Worm (Caenorhabditis elegans) whole organism, L2 larva: Measurements from ENCODE around the gene mam-1.

Source experiments
- C34F6.9 ChIP-seq: fragments of 150-350 bp; optimal IDR thresholded peaks from 2 replicates; lab custom pipeline; 2014; ENCODE audit warnings: missing biosample characterization, missing genetic modification characterization
- F13H6.1 ChIP-seq: sonication (generic microtip); optimal IDR thresholded peaks from 2 replicates; lab custom pipeline; 2016; ENCODE audit warnings: missing genetic modification characterization, missing compliant biosample characterization
- R02D3.7 ChIP-seq: fragments of 150-350 bp; optimal IDR thresholded peaks from 2 replicates; lab custom pipeline; 2014; ENCODE audit warnings: missing biosample characterization, missing genetic modification characterization
- Y55F3AM.14 ChIP-seq: fragments of 200-800 bp; sonication (Bioruptor generic); optimal IDR thresholded peaks from 2 replicates; lab custom pipeline; 2018; ENCODE audit warnings: mild to moderate bottlenecking, missing genetic modification characterization, missing compliant biosample characterization
- ZK546.5 ChIP-seq: sonication (generic microtip); optimal IDR thresholded peaks from 2 replicates; lab custom pipeline; 2017; ENCODE audit warnings: missing biosample characterization, missing genetic modification characterization
- alr-1 ChIP-seq: fragments of 150-350 bp; optimal IDR thresholded peaks from 2 replicates; lab custom pipeline; 2014; ENCODE audit warnings: missing biosample characterization, missing genetic modification characterization
- aly-2 ChIP-seq: fragments of 150-350 bp; optimal IDR thresholded peaks from 2 replicates; lab custom pipeline; 2014; ENCODE audit warnings: missing biosample characterization, missing genetic modification characterization
- ama-1 ChIP-seq: fragments of 150-350 bp; optimal IDR thresholded peaks from 2 replicates; lab custom pipeline; 2018; ENCODE audit warnings: inconsistent platforms
- blmp-1 ChIP-seq: sonication (generic microtip); optimal IDR thresholded peaks from 2 replicates; lab custom pipeline; 2017; ENCODE audit warnings: missing genetic modification characterization, mild to moderate bottlenecking, missing compliant biosample characterization, antibody characterized with exemption, moderate library complexity; ENCODE audit not compliant: insufficient read depth
- ceh-16 ChIP-seq: fragments of 150-350 bp; optimal IDR thresholded peaks from 2 replicates; lab custom pipeline; 2014; ENCODE audit warnings: missing biosample characterization, missing genetic modification characterization
- ceh-82 ChIP-seq: fragments of 150-350 bp; optimal IDR thresholded peaks from 2 replicates; lab custom pipeline; 2014; ENCODE audit warnings: missing biosample characterization, missing genetic modification characterization
- crh-2 ChIP-seq: sonication (generic microtip); optimal IDR thresholded peaks from 2 replicates; lab custom pipeline; 2017; ENCODE audit warnings: missing biosample characterization, missing genetic modification characterization
- dmd-4 ChIP-seq: sonication (generic microtip); optimal IDR thresholded peaks from 2 replicates; lab custom pipeline; 2017; ENCODE audit warnings: missing biosample characterization, missing genetic modification characterization
- egl-27 ChIP-seq: sonication (generic microtip); optimal IDR thresholded peaks from 3 replicates; lab custom pipeline; 2017; ENCODE audit warnings: missing biosample characterization, missing genetic modification reagents, missing genetic modification characterization
- elt-1 ChIP-seq: fragments of 150-350 bp; optimal IDR thresholded peaks from 2 replicates; lab custom pipeline; 2014; ENCODE audit warnings: missing biosample characterization, missing genetic modification characterization
- elt-3 ChIP-seq: sonication (generic microtip); optimal IDR thresholded peaks from 2 replicates; lab custom pipeline; 2017; ENCODE audit warnings: missing biosample characterization, missing genetic modification characterization
- fos-1 ChIP-seq: fragments of 150-350 bp; optimal IDR thresholded peaks from 2 replicates; lab custom pipeline; 2014; ENCODE audit warnings: missing biosample characterization, missing genetic modification characterization
- gmeb-1 ChIP-seq: fragments of 150-350 bp; optimal IDR thresholded peaks from 2 replicates; lab custom pipeline; 2014; ENCODE audit warnings: missing biosample characterization, missing genetic modification characterization
- lin-11 ChIP-seq: fragments of 150-350 bp; sonication (generic microtip); optimal IDR thresholded peaks from 2 replicates; lab custom pipeline; 2014; ENCODE audit warnings: missing biosample characterization, missing genetic modification characterization, inconsistent platforms, mixed read lengths
- lin-13 ChIP-seq: fragments of 150-350 bp; optimal IDR thresholded peaks from 2 replicates; lab custom pipeline; 2014; ENCODE audit warnings: missing biosample characterization, missing genetic modification reagents, missing genetic modification characterization
- lin-39 ChIP-seq: fragments of 150-350 bp; optimal IDR thresholded peaks from 2 replicates; lab custom pipeline; 2014; ENCODE audit warnings: missing biosample characterization, missing genetic modification reagents, missing genetic modification characterization
- lsy-2 ChIP-seq, 2 experiments: fragments of 150-350 bp in 1 of 2; sonication (generic microtip) in 1 of 2; optimal IDR thresholded peaks; 2 replicates each; lab custom pipeline; 2014 to 2017; ENCODE audit warnings: missing biosample characterization in 2 of 2, missing genetic modification characterization in 2 of 2
- mab-5 ChIP-seq: fragments of 150-350 bp; optimal IDR thresholded peaks from 2 replicates; lab custom pipeline; 2014; ENCODE audit warnings: missing biosample characterization, missing genetic modification characterization
- mbf-1 ChIP-seq: sonication (generic microtip); optimal IDR thresholded peaks from 2 replicates; lab custom pipeline; 2017; ENCODE audit warnings: missing biosample characterization, missing genetic modification characterization
- mdl-1 ChIP-seq, 2 experiments: fragments of 150-350 bp in 1 of 2; sonication (generic microtip) in 1 of 2; optimal IDR thresholded peaks; 2 replicates each; lab custom pipeline; 2017; ENCODE audit warnings: missing biosample characterization in 2 of 2, missing genetic modification characterization in 2 of 2
- nhr-10 ChIP-seq: sonication (generic microtip); optimal IDR thresholded peaks from 2 replicates; lab custom pipeline; 2017; ENCODE audit warnings: missing biosample characterization, missing genetic modification characterization
- nhr-11 ChIP-seq: fragments of 150-350 bp; optimal IDR thresholded peaks from 2 replicates; lab custom pipeline; 2014; ENCODE audit warnings: missing biosample characterization, missing genetic modification characterization
- nhr-12 ChIP-seq: fragments of 150-350 bp; optimal IDR thresholded peaks from 2 replicates; lab custom pipeline; 2014; ENCODE audit warnings: missing biosample characterization, missing genetic modification characterization
- nhr-129 ChIP-seq: fragments of 150-350 bp; optimal IDR thresholded peaks from 2 replicates; lab custom pipeline; 2014; ENCODE audit warnings: missing biosample characterization, missing genetic modification characterization
- nhr-21 ChIP-seq: fragments of 150-350 bp; optimal IDR thresholded peaks from 2 replicates; lab custom pipeline; 2014; ENCODE audit warnings: missing biosample characterization, missing genetic modification characterization
- nhr-23 ChIP-seq: fragments of 150-350 bp; optimal IDR thresholded peaks from 2 replicates; lab custom pipeline; 2014; ENCODE audit warnings: missing biosample characterization, missing genetic modification reagents, missing genetic modification characterization
- nhr-237 ChIP-seq: fragments of 150-350 bp; optimal IDR thresholded peaks from 2 replicates; lab custom pipeline; 2014; ENCODE audit warnings: missing biosample characterization, missing genetic modification characterization
- nhr-25 ChIP-seq: fragments of 150-350 bp; sonication (generic microtip); optimal IDR thresholded peaks from 3 replicates; lab custom pipeline; 2014; ENCODE audit warnings: missing biosample characterization, missing genetic modification characterization
- nhr-6 ChIP-seq: fragments of 150-350 bp; optimal IDR thresholded peaks from 2 replicates; lab custom pipeline; 2014; ENCODE audit warnings: missing biosample characterization, missing genetic modification characterization
- nhr-77 ChIP-seq: fragments of 150-350 bp; optimal IDR thresholded peaks from 2 replicates; lab custom pipeline; 2014; ENCODE audit warnings: missing biosample characterization, missing genetic modification characterization
- peb-1 ChIP-seq: fragments of 150-350 bp; optimal IDR thresholded peaks from 2 replicates; lab custom pipeline; 2014; ENCODE audit warnings: missing biosample characterization, missing genetic modification characterization
- sem-4 ChIP-seq: fragments of 150-350 bp; optimal IDR thresholded peaks from 2 replicates; lab custom pipeline; 2014; ENCODE audit warnings: missing biosample characterization, missing genetic modification reagents, missing genetic modification characterization
- skn-1 ChIP-seq: sonication (generic microtip); optimal IDR thresholded peaks from 2 replicates; lab custom pipeline; 2017; ENCODE audit warnings: missing biosample characterization, missing genetic modification characterization
- sma-3 ChIP-seq: sonication (generic microtip); optimal IDR thresholded peaks from 2 replicates; lab custom pipeline; 2016; ENCODE audit warnings: missing genetic modification reagents, missing genetic modification characterization, missing compliant biosample characterization
- sma-9 ChIP-seq, 2 experiments: fragments of 150-350 bp in 1 of 2; sonication (generic microtip) in 1 of 2; optimal IDR thresholded peaks; 2 replicates each; lab custom pipeline; 2014 to 2016; ENCODE audit warnings: missing genetic modification characterization in 2 of 2, mild to moderate bottlenecking in 1 of 2, missing biosample characterization in 1 of 2, missing compliant biosample characterization in 1 of 2, missing genetic modification reagents in 1 of 2, moderate library complexity in 1 of 2
- snpc-4 ChIP-seq: fragments of 150-350 bp; optimal IDR thresholded peaks from 2 replicates; lab custom pipeline; 2014; ENCODE audit warnings: missing biosample characterization, missing genetic modification characterization
- unc-39 ChIP-seq: fragments of 150-350 bp; optimal IDR thresholded peaks from 2 replicates; lab custom pipeline; 2014; ENCODE audit warnings: missing biosample characterization, missing genetic modification characterization
- unc-55 ChIP-seq: fragments of 150-350 bp; sonication (generic microtip); optimal IDR thresholded peaks from 3 replicates; lab custom pipeline; 2014; ENCODE audit warnings: missing biosample characterization, missing genetic modification reagents, missing genetic modification characterization
- unc-62 ChIP-seq: fragments of 150-350 bp; optimal IDR thresholded peaks from 2 replicates; lab custom pipeline; 2014; ENCODE audit warnings: missing biosample characterization, missing genetic modification reagents, missing genetic modification characterization
- zag-1 ChIP-seq: fragments of 150-350 bp; optimal IDR thresholded peaks from 2 replicates; lab custom pipeline; 2014; ENCODE audit warnings: missing biosample characterization, missing genetic modification characterization
- ztf-1 ChIP-seq: fragments of 200-800 bp; sonication (Bioruptor generic); conservative IDR thresholded peaks from 2 replicates; pipeline ENCODE4 v1.3.6; 2022; ENCODE audit warnings: missing genetic modification characterization, missing compliant biosample characterization
- ztf-11 ChIP-seq: sonication (generic microtip); optimal IDR thresholded peaks from 2 replicates; lab custom pipeline; 2017; ENCODE audit warnings: missing biosample characterization, missing genetic modification characterization
- ztf-4 ChIP-seq: fragments of 150-350 bp; optimal IDR thresholded peaks from 2 replicates; lab custom pipeline; 2014; ENCODE audit warnings: missing biosample characterization, missing genetic modification characterization

Gene mam-1

ce11 chrX:924495-925008, 36.4 kb upstream of the mam-1 start, which contains the start of the genes pifk-1 and tbc-11:
TSS of gene pifk-1 (minus strand) at chrX:924511.
TSS of gene tbc-11 (plus strand) at chrX:924958.
- TF ChIP-seq alr-1 = no peak
- peak; percentile 78 for TF ChIP-seq fos-1 (tag; lab: Kevin White, UChicago)
- TF ChIP-seq sem-4 (tag; lab: Kevin White, UChicago) = peak; percentile 15
- no peak for TF ChIP-seq ZK546.5 (tag; lab: Kevin White, UChicago)
- TF ChIP-seq blmp-1 (tag; lab: Kevin White, UChicago) = no peak
- TF ChIP-seq lin-39 (tag; lab: Kevin White, UChicago) = no peak
- TF ChIP-seq mbf-1 (tag; lab: Kevin White, UChicago) = no peak
- TF ChIP-seq ztf-11 (tag; lab: Kevin White, UChicago) = no peak
- TF ChIP-seq gmeb-1 (tag; lab: Kevin White, UChicago) = no peak
- no peak for TF ChIP-seq skn-1 (tag; lab: Kevin White, UChicago)
- TF ChIP-seq ceh-16 = no peak
- no peak for TF ChIP-seq unc-62 (GFP tag; lab: Kevin White, UChicago)
- TF ChIP-seq mab-5 (tag; lab: Kevin White, UChicago) = no peak
- TF ChIP-seq nhr-10 (tag; lab: Kevin White, UChicago) = no peak
- peak; percentile 78 for TF ChIP-seq nhr-129 (tag; lab: Kevin White, UChicago)
- no peak for TF ChIP-seq snpc-4
- no peak for TF ChIP-seq dmd-4 (tag; lab: Kevin White, UChicago)
- TF ChIP-seq R02D3.7 (tag; lab: Kevin White, UChicago) = no peak
- TF ChIP-seq elt-1 = no peak
- no peak for TF ChIP-seq Y55F3AM.14 (GFP tag; lab: Kevin White, UChicago)
- TF ChIP-seq nhr-25 (tag; lab: Kevin White, UChicago) = peak; percentile 11
- TF ChIP-seq unc-39 (tag; lab: Kevin White, UChicago) = no peak
- peak; percentile 55 for TF ChIP-seq C34F6.9 (tag; lab: Kevin White, UChicago)
- no peak for TF ChIP-seq nhr-12 (tag; lab: Kevin White, UChicago)
- peak; percentile 21 for TF ChIP-seq nhr-21
- no peak for TF ChIP-seq ceh-82
- TF ChIP-seq elt-3 (tag; lab: Kevin White, UChicago) = no peak
- no peak for TF ChIP-seq ama-1 (lab: Kevin White, UChicago)
- TF ChIP-seq nhr-77 (tag; lab: Kevin White, UChicago) = no peak
- TF ChIP-seq egl-27 (tag; lab: Kevin White, UChicago) = peak; percentile 30
- no peak for TF ChIP-seq lin-11
- TF ChIP-seq ztf-1 (GFP tag; lab: Robert Waterston, UW) = no peak
- TF ChIP-seq crh-2 (tag; lab: Kevin White, UChicago) = peak; percentile 70
- no peak for TF ChIP-seq ztf-4 (tag; lab: Kevin White, UChicago)
- TF ChIP-seq lsy-2 (tag; optimal IDR thresholded peaks at IDR 0.05; lab: Kevin White, UChicago) = peak in 1 of 2 experiments; percentile 64
- TF ChIP-seq nhr-23 (tag; lab: Kevin White, UChicago) = no peak
- no peak for TF ChIP-seq lin-13 (GFP tag; lab: Kevin White, UChicago)
- no peak for TF ChIP-seq aly-2 (tag; lab: Kevin White, UChicago)
- no peak for TF ChIP-seq nhr-237
- peak; percentile 2 for TF ChIP-seq sma-9 (GFP tag; optimal IDR thresholded peaks at IDR 0.05; lab: Kevin White, UChicago)
- TF ChIP-seq sma-9 (tag; optimal IDR thresholded peaks at IDR 0.05; lab: Kevin White, UChicago) = no peak
- no peak for TF ChIP-seq peb-1
- TF ChIP-seq unc-55 = peak; percentile 78
- TF ChIP-seq sma-3 (GFP tag; lab: Kevin White, UChicago) = no peak
- no peak for TF ChIP-seq nhr-6 (tag; lab: Kevin White, UChicago)
- peak; percentile 2 for TF ChIP-seq zag-1 (tag; lab: Kevin White, UChicago)
- TF ChIP-seq nhr-11 (tag; lab: Kevin White, UChicago) = no peak
- TF ChIP-seq mdl-1 (tag; optimal IDR thresholded peaks at IDR 0.05; lab: Kevin White, UChicago) = no peak
- TF ChIP-seq F13H6.1 (tag; lab: Kevin White, UChicago) = peak; percentile 44
